Worm (Caenorhabditis elegans): ENCODE data around the gene ser-7.
A peak's percentile ranks its signal among the peaks of the same experiment; 100 is the strongest.

The ser-7 gene

DNA sequence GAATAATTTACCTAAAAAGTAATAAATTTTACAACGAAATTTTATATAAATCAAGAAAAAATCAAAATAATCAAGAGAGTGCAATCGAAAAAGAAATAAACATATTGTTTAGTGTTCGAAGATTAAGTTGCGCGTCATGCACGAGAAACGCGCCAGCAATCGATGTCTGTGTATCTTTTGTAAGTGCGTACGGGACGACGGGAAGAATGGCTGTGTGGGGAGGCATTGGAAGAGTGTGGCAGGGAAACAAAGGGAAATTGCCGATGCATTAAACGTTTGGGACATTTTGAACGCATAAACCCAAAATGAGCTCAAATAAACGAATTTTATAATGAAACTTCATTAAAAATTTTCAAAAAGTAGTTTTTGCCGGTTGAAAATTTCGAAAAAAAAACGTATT lies 13.8 kb downstream of the ser-7 start, which contains the start of gene immt-1 (continued):
- TF ChIP-seq hmg-1.2 (GFP tag; IDR thresholded peaks at IDR 0.05) (peak; percentile 39; the same call in 1 of the 2 replicates), tbp1 (GFP tag; optimal IDR thresholded peaks at IDR 0.05) (peak; percentile 32), dpl-1 (GFP tag; optimal IDR thresholded peaks at IDR 0.05) (no peak), unc-62 (GFP tag; optimal IDR thresholded peaks at IDR 0.05) (no peak), rpc-1 (optimal IDR thresholded peaks at IDR 0.05) (no peak), rpc-1 (tag; optimal IDR thresholded peaks at IDR 0.05) (no peak), egl-44 (GFP tag; IDR thresholded peaks at IDR 0.05) (no peak), ceh-91 (GFP tag; IDR thresholded peaks at IDR 0.05) (no peak), let-526 (GFP tag; IDR thresholded peaks at IDR 0.05) (no peak), Y53G8AR.9 (GFP tag; conservative IDR thresholded peaks at IDR 0.05) (no peak), pbrm-1 (GFP tag; IDR thresholded peaks at IDR 0.05) (0 out of 2 replicates have a peak, but pooled peaks have one; percentile 17), F52B5.7 (tag; optimal IDR thresholded peaks at IDR 0.05) (no peak), attf-5 (GFP tag; optimal IDR thresholded peaks at IDR 0.05) (peak; percentile 79), Y79H2A.3 (GFP tag; conservative IDR thresholded peaks at IDR 0.05) (no peak), F22D6.2 (tag; optimal IDR thresholded peaks at IDR 0.05) (no peak), xnd-1 (tag; optimal IDR thresholded peaks at IDR 0.05) (no peak), B0261.1 (tag; optimal IDR thresholded peaks at IDR 0.05) (no peak), ekl-4 (GFP tag; IDR thresholded peaks at IDR 0.05) (no peak), lin-40 (tag; optimal IDR thresholded peaks at IDR 0.05) (peak; percentile 61), ztf-25 (GFP tag; IDR thresholded peaks at IDR 0.05) (no peak), mxl-1 (tag; optimal IDR thresholded peaks at IDR 0.05) (no peak), tlf-1 (GFP tag; optimal IDR thresholded peaks at IDR 0.05) (no peak), sea-2 (GFP tag; IDR thresholded peaks at IDR 0.05) (no peak), B0035.1 (tag; optimal IDR thresholded peaks at IDR 0.05) (no peak), ets-4 (GFP tag; optimal IDR thresholded peaks at IDR 0.05) (no peak), madf-6 (GFP tag; IDR thresholded peaks at IDR 0.05) (no peak), hlh-12 (tag; optimal IDR thresholded peaks at IDR 0.05) (no peak), F23B12.7 (tag; optimal IDR thresholded peaks at IDR 0.05; ENCODE audit: insufficient read depth) (no peak), madf-8 (GFP tag; conservative IDR thresholded peaks at IDR 0.05) (no peak), nfya-1 (tag; optimal IDR thresholded peaks at IDR 0.05; ENCODE audit: borderline replicate concordance, insufficient read depth) (no peak), sdz-38 (tag; optimal IDR thresholded peaks at IDR 0.05) (no peak), gei-17 (GFP tag; optimal IDR thresholded peaks at IDR 0.05) (no peak), lin-26 (GFP tag; IDR thresholded peaks at IDR 0.05) (no peak), attf-6 (GFP tag; IDR thresholded peaks at IDR 0.05) (no peak), mel-28 (tag; optimal IDR thresholded peaks at IDR 0.05; ENCODE audit: borderline replicate concordance) (no peak), F49E8.2 (tag; optimal IDR thresholded peaks at IDR 0.05; ENCODE audit: insufficient read depth) (no peak), ztf-28 (GFP tag; IDR thresholded peaks at IDR 0.05) (no peak), repo-1 (tag; optimal IDR thresholded peaks at IDR 0.05) (no peak), ceh-79 (tag; optimal IDR thresholded peaks at IDR 0.05) (no peak), lag-1 (GFP tag; IDR thresholded peaks at IDR 0.05) (no peak), ama-1 (optimal IDR thresholded peaks at IDR 0.05) (no peak), ama-1 (GFP tag; optimal IDR thresholded peaks at IDR 0.05) (no peak), tbx-9 (tag; optimal IDR thresholded peaks at IDR 0.05; ENCODE audit: borderline replicate concordance) (no peak), K12H6.12 (tag; optimal IDR thresholded peaks at IDR 0.05) (peak; percentile 62), pha-4 (tag; optimal IDR thresholded peaks at IDR 0.05) (no peak), akir-1 (GFP tag; optimal IDR thresholded peaks at IDR 0.05) (no peak), F57C9.4 (tag; optimal IDR thresholded peaks at IDR 0.05) (no peak), madf-10 (tag; optimal IDR thresholded peaks at IDR 0.05) (peak; percentile 13), lsl-1 (GFP tag; optimal IDR thresholded peaks at IDR 0.05) (no peak), rec-8 (tag; optimal IDR thresholded peaks at IDR 0.05) (no peak), ztf-6 (GFP tag; IDR thresholded peaks at IDR 0.05) (no peak)
